Fruit fly (Drosophila melanogaster) whole organism: Measurements from ENCODE around the gene Polr1F.

Experiments
- EcR ChIP-seq, 2 experiments: fragments of >200 bp; optimal IDR thresholded peaks; 2 replicates each; lab custom pipeline; 2017; ENCODE audit warnings: missing biosample characterization in 2 of 2, missing genetic modification characterization in 2 of 2, missing genetic modification reagents in 2 of 2
- psq ChIP-seq: fragments of >200 bp; optimal IDR thresholded peaks from 2 replicates; lab custom pipeline; 2017

- TF ChIP-seq psq (no peak), EcR (GFP tag; optimal IDR thresholded peaks at IDR 0.05; lab: Kevin White, UChicago) (no peak)
These were observed 33.0 kb downstream of the Polr1F start, which contains the start of gene Nlg2 for dm6 chr2L:6874526-6875198.
